Worm (Caenorhabditis elegans) whole organism, young adult: ENCODE results near the gene srh-283.

Experiments
- B0261.1 ChIP-seq: sonication (generic microtip); optimal IDR thresholded peaks from 2 replicates; lab custom pipeline; 2016; ENCODE audit warnings: mild to moderate bottlenecking, missing genetic modification characterization, moderate library complexity, missing compliant biosample characterization
- B0336.3 ChIP-seq: fragments of 200-800 bp; sonication (Bioruptor generic); IDR thresholded peaks from 2 replicates; pipeline ENCODE4 v1.3.6; 2022; ENCODE audit warnings: missing genetic modification characterization, missing compliant biosample characterization
- C17E4.6 ChIP-seq: fragments of 200-800 bp; sonication (Bioruptor generic); IDR thresholded peaks from 2 replicates; pipeline ENCODE4 v1.3.6; 2022; ENCODE audit warnings: missing genetic modification reagents, missing genetic modification characterization, missing compliant biosample characterization
- F49E8.2 ChIP-seq: sonication (generic microtip); optimal IDR thresholded peaks from 3 replicates; lab custom pipeline; 2017; ENCODE audit warnings: missing genetic modification characterization, mild to moderate bottlenecking, missing compliant biosample characterization, antibody characterized with exemption, moderate library complexity; ENCODE audit not compliant: insufficient read depth
- F52B5.7 ChIP-seq: sonication (generic microtip); optimal IDR thresholded peaks from 2 replicates; lab custom pipeline; 2016; ENCODE audit warnings: mild to moderate bottlenecking, missing genetic modification characterization, missing compliant biosample characterization
- ZK185.1 ChIP-seq: sonication (generic microtip); optimal IDR thresholded peaks from 2 replicates; lab custom pipeline; 2016; ENCODE audit warnings: mild to moderate bottlenecking, missing genetic modification characterization, missing compliant biosample characterization; ENCODE audit not compliant: poor library complexity, severe bottlenecking
- aptf-2 ChIP-seq: fragments of 200-800 bp; sonication (Bioruptor generic); conservative IDR thresholded peaks from 2 replicates; pipeline ENCODE4 v1.3.6; 2022; ENCODE audit warnings: missing genetic modification reagents, missing genetic modification characterization, missing compliant biosample characterization
- aptf-3 ChIP-seq: fragments of 200-800 bp; sonication (Bioruptor generic); IDR thresholded peaks from 2 replicates; pipeline ENCODE4 v1.3.6; 2022; ENCODE audit warnings: missing genetic modification characterization, missing compliant biosample characterization
- athp-1 ChIP-seq: sonication (generic microtip); optimal IDR thresholded peaks from 2 replicates; lab custom pipeline; 2017; ENCODE audit warnings: mild to moderate bottlenecking, missing genetic modification characterization, missing compliant biosample characterization
- attf-6 ChIP-seq: fragments of 200-800 bp; sonication (Bioruptor generic); IDR thresholded peaks from 2 replicates; pipeline ENCODE4 v1.3.6; 2022; ENCODE audit warnings: missing genetic modification reagents, missing genetic modification characterization, missing compliant biosample characterization
- cebp-2 ChIP-seq: fragments of 200-800 bp; sonication (Bioruptor generic); IDR thresholded peaks from 2 replicates; pipeline ENCODE4 v1.3.6; 2022; ENCODE audit warnings: missing genetic modification characterization, missing compliant biosample characterization
- ceh-58 ChIP-seq: fragments of 200-800 bp; sonication (Bioruptor generic); IDR thresholded peaks from 2 replicates; pipeline ENCODE4 v1.3.6; 2022; ENCODE audit warnings: missing genetic modification characterization, missing compliant biosample characterization
- die-1 ChIP-seq: sonication (generic microtip); optimal IDR thresholded peaks from 2 replicates; lab custom pipeline; 2016; ENCODE audit warnings: missing genotype, mild to moderate bottlenecking, missing genetic modification characterization, missing compliant biosample characterization
- dox-1 ChIP-seq: fragments of 200-800 bp; sonication (Bioruptor generic); IDR thresholded peaks from 2 replicates; pipeline ENCODE4 v1.3.6; 2022; ENCODE audit warnings: missing genetic modification reagents, missing genetic modification characterization, missing compliant biosample characterization
- efl-1 ChIP-seq: fragments of 150-350 bp; optimal IDR thresholded peaks from 2 replicates; lab custom pipeline; 2014; ENCODE audit warnings: missing biosample characterization, missing genetic modification reagents, missing genetic modification characterization
- egl-18 ChIP-seq: fragments of 200-800 bp; sonication (Bioruptor generic); IDR thresholded peaks from 2 replicates; pipeline ENCODE4 v1.3.6; 2022; ENCODE audit warnings: missing genetic modification reagents, missing genetic modification characterization, missing compliant biosample characterization
- egl-44 ChIP-seq: fragments of 200-800 bp; sonication (Bioruptor generic); IDR thresholded peaks from 2 replicates; pipeline ENCODE4 v1.3.6; 2022; ENCODE audit warnings: missing genetic modification reagents, missing genetic modification characterization, missing compliant biosample characterization
- ekl-4 ChIP-seq: fragments of 200-800 bp; sonication (Bioruptor generic); IDR thresholded peaks from 2 replicates; pipeline ENCODE4 v1.3.6; 2022; ENCODE audit warnings: missing genetic modification reagents, missing genetic modification characterization, missing compliant biosample characterization
- ets-4 ChIP-seq: fragments of 200-800 bp; sonication (Bioruptor generic); optimal IDR thresholded peaks from 2 replicates; lab custom pipeline; 2018; ENCODE audit warnings: mild to moderate bottlenecking, missing genetic modification characterization, missing compliant biosample characterization
- hlh-26 ChIP-seq: fragments of 200-800 bp; sonication (Bioruptor generic); conservative IDR thresholded peaks from 2 replicates; pipeline ENCODE4 v1.3.6; 2022; ENCODE audit warnings: missing genetic modification reagents, missing genetic modification characterization, missing compliant biosample characterization
- lin-26 ChIP-seq: fragments of 200-800 bp; sonication (Bioruptor generic); IDR thresholded peaks from 2 replicates; pipeline ENCODE4 v1.3.6; 2022; ENCODE audit warnings: missing genetic modification reagents, missing genetic modification characterization, missing compliant biosample characterization
- lsy-27 ChIP-seq: sonication (generic microtip); optimal IDR thresholded peaks from 2 replicates; lab custom pipeline; 2017; ENCODE audit warnings: missing genetic modification characterization, mild to moderate bottlenecking, missing compliant biosample characterization, antibody characterized with exemption, missing genotype, borderline replicate concordance; ENCODE audit not compliant: insufficient read depth
- madf-6 ChIP-seq: fragments of 200-800 bp; sonication (Bioruptor generic); IDR thresholded peaks from 2 replicates; pipeline ENCODE4 v1.3.6; 2022; ENCODE audit warnings: missing genetic modification reagents, missing genetic modification characterization, missing compliant biosample characterization
- mxl-1 ChIP-seq: sonication (generic microtip); optimal IDR thresholded peaks from 2 replicates; lab custom pipeline; 2016; ENCODE audit warnings: missing genetic modification characterization, missing compliant biosample characterization
- nhr-27 ChIP-seq: fragments of 200-800 bp; sonication (Bioruptor generic); optimal IDR thresholded peaks from 2 replicates; lab custom pipeline; 2018; ENCODE audit warnings: mild to moderate bottlenecking, missing genetic modification characterization, moderate library complexity, missing compliant biosample characterization
- nhr-80 ChIP-seq: sonication (generic microtip); optimal IDR thresholded peaks from 2 replicates; lab custom pipeline; 2016; ENCODE audit warnings: missing genetic modification characterization, missing compliant biosample characterization
- rpc-1 ChIP-seq, 2 experiments: fragments of 150-350 bp in 1 of 2; sonication (generic microtip) in 1 of 2; optimal IDR thresholded peaks; 2 replicates each; lab custom pipeline; 2014 to 2018; ENCODE audit warnings: missing biosample characterization in 1 of 2, missing genetic modification characterization in 1 of 2, missing genetic modification reagents in 1 of 2, missing genotype in 1 of 2
- snpc-3.4 ChIP-seq: sonication (generic microtip); optimal IDR thresholded peaks from 2 replicates; lab custom pipeline; 2017; ENCODE audit warnings: missing genetic modification characterization, mild to moderate bottlenecking, missing compliant biosample characterization, antibody characterized with exemption, moderate library complexity, missing genotype, missing genetic modification reagents
- tbp1 ChIP-seq: fragments of 200-800 bp; sonication (Bioruptor generic); optimal IDR thresholded peaks from 2 replicates; lab custom pipeline; 2018; ENCODE audit warnings: mild to moderate bottlenecking, missing genetic modification characterization, missing compliant biosample characterization
- ztf-3 ChIP-seq: fragments of 200-800 bp; sonication (Bioruptor generic); optimal IDR thresholded peaks from 2 replicates; lab custom pipeline; 2018; ENCODE audit warnings: mild to moderate bottlenecking, missing genetic modification characterization, missing compliant biosample characterization
- ztf-6 ChIP-seq: fragments of 200-800 bp; sonication (Bioruptor generic); IDR thresholded peaks from 2 replicates; pipeline ENCODE4 v1.3.6; 2022; ENCODE audit warnings: missing genetic modification reagents, missing genetic modification characterization, missing compliant biosample characterization

srh-283 gene

DNA sequence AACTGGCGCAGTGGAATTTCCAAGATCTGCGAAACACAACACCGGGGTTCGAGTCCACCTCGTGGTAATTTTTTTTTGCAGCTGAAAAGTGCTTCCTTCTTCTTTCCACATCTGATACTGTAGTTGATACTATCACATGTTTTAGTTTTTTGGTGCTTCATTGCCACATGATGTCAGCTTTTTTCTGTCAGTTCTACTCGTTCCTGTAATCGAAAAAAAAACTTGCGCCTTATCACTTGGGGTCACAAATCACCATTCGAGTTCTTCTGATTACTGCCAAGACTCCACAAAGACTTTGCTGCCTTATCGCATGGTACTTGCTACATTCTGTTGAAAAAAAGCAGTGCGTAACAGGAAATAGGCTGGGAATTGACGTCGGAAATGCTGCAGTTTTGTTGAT is 43.4 kb upstream of the srh-283 start (continued):
- TF ChIP-seq lin-26 (GFP tag; lab: Robert Waterston, UW), result no peak
- no peak for TF ChIP-seq ekl-4
- TF ChIP-seq cebp-2, result no peak
- TF ChIP-seq F49E8.2 (tag; lab: Kevin White, UChicago), result no peak
- TF ChIP-seq ceh-58 (GFP tag; lab: Robert Waterston, UW), result no peak
- no peak for TF ChIP-seq attf-6
- TF ChIP-seq snpc-3.4 (tag; lab: Kevin White, UChicago), result no peak
- TF ChIP-seq lsy-27, result no peak
- TF ChIP-seq egl-44 (GFP tag; lab: Robert Waterston, UW), result no peak
- peak; percentile 49 for TF ChIP-seq ets-4 (GFP tag; lab: Kevin White, UChicago)
- TF ChIP-seq mxl-1, result no peak
- TF ChIP-seq madf-6, result no peak
- TF ChIP-seq B0336.3, result peak; percentile 52; the same call in 1 of the 2 replicates

DNA sequence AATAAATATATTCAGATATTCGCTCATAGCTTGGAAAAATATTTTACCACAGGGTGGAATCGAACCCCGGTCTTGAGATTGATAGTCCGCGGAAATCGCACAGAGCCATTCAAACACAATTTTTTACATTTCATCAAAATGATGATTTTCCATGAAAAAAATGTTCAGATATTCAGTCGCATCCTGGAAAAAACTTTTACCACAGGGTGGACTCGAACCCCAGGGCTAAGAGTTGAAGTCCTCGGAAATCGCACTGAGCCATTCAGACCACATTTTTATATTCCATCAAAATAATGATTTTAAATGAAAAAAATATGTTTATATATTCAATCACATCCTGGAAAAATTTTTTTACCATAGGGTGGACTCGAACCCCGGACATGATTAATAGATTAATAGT is 42.6 kb upstream of the srh-283 start:
- TF ChIP-seq lin-26 (GFP tag; lab: Robert Waterston, UW) (peak; percentile 57; the same call in 1 of the 2 replicates), attf-6 (0 out of 2 replicates have a peak, but pooled peaks have one; percentile 38), rpc-1 (optimal IDR thresholded peaks at IDR 0.05; lab: Kevin White, UChicago) (peak; percentile 13), rpc-1 (tag; optimal IDR thresholded peaks at IDR 0.05; lab: Kevin White, UChicago) (peak; percentile 67), ztf-3 (GFP tag; lab: Kevin White, UChicago) (no peak), B0261.1 (tag; lab: Kevin White, UChicago) (peak; percentile 46), F49E8.2 (tag; lab: Kevin White, UChicago) (no peak), nhr-27 (tag; lab: Kevin White, UChicago) (no peak), tbp1 (GFP tag; lab: Kevin White, UChicago) (peak; percentile 72), dox-1 (GFP tag; lab: Robert Waterston, UW) (no peak)

DNA sequence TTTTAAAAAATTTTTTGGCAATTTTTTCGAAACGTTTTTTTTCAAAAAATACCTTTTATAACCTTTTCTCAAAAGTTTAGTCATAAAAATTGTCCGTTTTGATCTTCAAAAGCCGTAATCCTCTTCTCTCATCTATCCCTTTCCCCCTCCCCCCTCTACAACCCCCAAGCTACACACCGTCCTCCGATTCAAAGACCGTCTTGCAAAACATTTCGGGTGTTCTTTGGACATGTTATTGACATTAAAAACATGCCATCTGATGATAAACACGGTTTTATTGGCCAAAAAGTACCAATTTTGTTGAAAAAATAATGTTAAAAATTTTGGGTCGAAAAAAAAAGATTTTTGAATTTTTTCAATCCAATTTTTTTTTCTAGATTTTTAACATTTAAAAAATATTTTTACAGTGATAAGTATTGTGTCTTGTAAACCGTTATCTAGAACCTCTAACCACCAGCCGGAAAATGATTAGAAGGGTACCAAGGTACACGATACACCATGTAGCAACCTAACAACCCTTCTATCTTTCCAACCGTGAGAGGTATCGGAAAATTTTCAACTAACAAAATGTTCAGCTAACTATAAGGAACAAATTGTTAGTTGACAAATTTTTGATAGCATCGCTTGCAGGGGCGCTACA is 41.9 kb upstream of the srh-283 start:
- TF ChIP-seq athp-1 (tag; lab: Kevin White, UChicago) (no peak), nhr-80 (peak; percentile 44), hlh-26 (GFP tag; lab: Robert Waterston, UW) (no peak)

DNA sequence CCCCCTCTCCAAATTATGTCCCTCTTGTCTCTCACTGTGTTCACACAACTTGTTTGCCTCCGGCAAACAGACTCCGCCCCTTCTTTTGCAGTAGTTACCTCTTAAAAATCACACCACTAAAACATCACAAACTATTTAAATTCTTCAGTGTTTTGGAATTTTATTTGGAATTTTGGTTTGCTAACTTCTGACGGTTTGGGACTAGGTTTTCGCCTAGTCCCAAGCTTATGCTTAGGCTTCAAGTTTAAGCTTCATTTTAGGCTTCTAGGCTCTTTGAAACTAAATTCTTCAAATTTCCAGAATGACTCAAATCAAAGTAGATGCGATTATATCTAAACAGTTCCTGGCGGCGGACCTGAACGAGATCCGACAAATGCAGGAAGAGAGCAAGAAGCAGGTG is 40.4 kb upstream of the srh-283 start, which contains the start of gene fat-5:
TSS of gene fat-5 (plus strand) at position 301 of the 400 bp plus-strand sequence.
- TF ChIP-seq efl-1 (GFP tag; lab: Kevin White, UChicago) (no peak), aptf-3 (GFP tag; lab: Robert Waterston, UW) (no peak)
- TF ChIP-seq, all 124 proteins: peak for 0

DNA sequence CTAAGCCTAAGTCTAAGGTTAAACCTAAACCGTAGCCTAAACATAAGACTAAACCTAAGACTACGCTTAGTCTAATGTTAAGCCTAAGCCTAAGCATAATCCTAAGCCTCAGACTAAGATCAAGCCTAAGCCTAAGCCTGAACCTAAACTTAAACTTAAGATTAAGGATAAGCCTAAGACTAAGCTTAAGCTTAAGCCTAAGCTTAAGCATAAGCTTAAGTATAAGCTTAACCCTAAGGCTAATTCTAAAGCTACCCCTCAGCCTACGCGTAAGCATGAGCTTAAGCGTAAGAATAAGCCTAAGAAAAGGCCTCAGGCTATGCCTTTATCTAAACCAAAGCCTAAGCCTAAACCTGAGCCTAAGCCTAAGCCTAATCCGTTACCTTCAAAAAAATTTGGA is 36.8 kb upstream of the srh-283 start:
- no peak for TF ChIP-seq aptf-2 (GFP tag; lab: Robert Waterston, UW)
- TF ChIP-seq hlh-26 (GFP tag; lab: Robert Waterston, UW), result no peak
- TF ChIP-seq ztf-6 (GFP tag; lab: Robert Waterston, UW), result no peak
- no peak for TF ChIP-seq C17E4.6 (GFP tag; lab: Robert Waterston, UW)
- TF ChIP-seq ZK185.1 (tag; lab: Kevin White, UChicago), result no peak
- TF ChIP-seq egl-18 (GFP tag; lab: Robert Waterston, UW), result no peak
- TF ChIP-seq F52B5.7 (tag; lab: Kevin White, UChicago), result no peak
- TF ChIP-seq die-1 (tag; lab: Kevin White, UChicago), result no peak
- no peak for TF ChIP-seq tbp1 (GFP tag; lab: Kevin White, UChicago)
